Fruit fly (Drosophila melanogaster) whole organism, embryonic: ENCODE data around the gene Tim17a2.

ENCODE experiments used
- Atf6 ChIP-seq: fragments of 200-800 bp; sonication (Bioruptor generic); IDR thresholded peaks from 2 replicates; pipeline ENCODE4 v1.3.6; 2022; ENCODE audit warnings: missing biosample characterization, missing genetic modification characterization
- CG10431 ChIP-seq: fragments of 200-800 bp; sonication (Bioruptor generic); optimal IDR thresholded peaks from 3 replicates; lab custom pipeline; 2018; ENCODE audit warnings: missing biosample characterization, mild to moderate bottlenecking, missing genetic modification characterization
- CG11093 ChIP-seq: fragments of 200-800 bp; sonication (Bioruptor generic); IDR thresholded peaks from 3 replicates; pipeline ENCODE4 v1.3.6; 2022; ENCODE audit warnings: missing biosample characterization, missing genetic modification characterization
- CG11247 ChIP-seq: fragments of 200-800 bp; sonication (Bioruptor generic); IDR thresholded peaks from 2 replicates; pipeline ENCODE4 v1.3.6; 2022; ENCODE audit warnings: missing biosample characterization, missing genetic modification characterization
- CG11723 ChIP-seq: fragments of 200-800 bp; sonication (Bioruptor generic); optimal IDR thresholded peaks from 2 replicates; lab custom pipeline; 2017; ENCODE audit warnings: missing biosample characterization, mild to moderate bottlenecking, missing genetic modification characterization
- CG12299 ChIP-seq: fragments of 200-800 bp; sonication (Bioruptor generic); optimal IDR thresholded peaks from 2 replicates; lab custom pipeline; 2018; ENCODE audit warnings: missing biosample characterization, mild to moderate bottlenecking, missing genetic modification characterization
- CG13296 ChIP-seq: fragments of 200-800 bp; sonication (Bioruptor generic); optimal IDR thresholded peaks from 3 replicates; lab custom pipeline; 2018; ENCODE audit warnings: missing biosample characterization, mild to moderate bottlenecking, missing genetic modification characterization
- CG15011 ChIP-seq: fragments of 200-800 bp; sonication (Bioruptor generic); optimal IDR thresholded peaks from 3 replicates; lab custom pipeline; 2018; ENCODE audit warnings: missing biosample characterization, mild to moderate bottlenecking, missing genetic modification characterization
- CG15514 ChIP-seq: fragments of 200-800 bp; sonication (Bioruptor generic); optimal IDR thresholded peaks from 3 replicates; lab custom pipeline; 2017; ENCODE audit warnings: missing biosample characterization, missing genetic modification characterization, mild to moderate bottlenecking, moderate library complexity, missing genetic modification reagents
- CG17361 ChIP-seq: fragments of 200-800 bp; sonication (Bioruptor generic); IDR thresholded peaks from 3 replicates; pipeline ENCODE4 v1.3.6; 2022; ENCODE audit warnings: missing biosample characterization, missing genetic modification characterization
- CG17568 ChIP-seq: fragments of 200-800 bp; sonication (Bioruptor generic); optimal IDR thresholded peaks from 2 replicates; lab custom pipeline; 2018; ENCODE audit warnings: missing biosample characterization, mild to moderate bottlenecking, missing genetic modification characterization, moderate library complexity
- CG17912 ChIP-seq: fragments of 200-800 bp; sonication (Bioruptor generic); optimal IDR thresholded peaks from 2 replicates; lab custom pipeline; 2018; ENCODE audit warnings: missing biosample characterization, mild to moderate bottlenecking, missing genetic modification characterization
- CG1792 ChIP-seq: fragments of 200-800 bp; sonication (Bioruptor generic); optimal IDR thresholded peaks from 2 replicates; lab custom pipeline; 2016; ENCODE audit warnings: missing biosample characterization, missing genetic modification characterization
- CG2712 ChIP-seq: fragments of 200-800 bp; optimal IDR thresholded peaks from 3 replicates; lab custom pipeline; 2019; ENCODE audit warnings: missing biosample characterization, mild to moderate bottlenecking, missing genetic modification characterization, moderate library complexity
- CG31224 ChIP-seq: fragments of 200-800 bp; sonication (Bioruptor generic); IDR thresholded peaks from 2 replicates; pipeline ENCODE4 v1.3.6; 2022; ENCODE audit warnings: missing biosample characterization, missing genetic modification characterization
- CG31365 ChIP-seq: fragments of 200-800 bp; sonication (Bioruptor generic); optimal IDR thresholded peaks from 2 replicates; lab custom pipeline; 2018; ENCODE audit warnings: missing biosample characterization, mild to moderate bottlenecking, missing genetic modification characterization
- CG32767 ChIP-seq: fragments of 200-800 bp; sonication (Bioruptor generic); IDR thresholded peaks from 2 replicates; pipeline ENCODE4 v1.3.6; 2022; ENCODE audit warnings: missing biosample characterization, missing genetic modification characterization
- CG33557 ChIP-seq: fragments of 200-800 bp; sonication (Bioruptor generic); optimal IDR thresholded peaks from 2 replicates; lab custom pipeline; 2019; ENCODE audit warnings: missing biosample characterization, mild to moderate bottlenecking, missing genetic modification characterization, moderate library complexity
- CG4282 ChIP-seq: fragments of 200-800 bp; sonication (Bioruptor generic); optimal IDR thresholded peaks from 2 replicates; lab custom pipeline; 2016; ENCODE audit warnings: missing biosample characterization, missing genetic modification characterization
- CG4820 ChIP-seq: fragments of 200-800 bp; sonication (Bioruptor generic); optimal IDR thresholded peaks from 3 replicates; lab custom pipeline; 2016; ENCODE audit warnings: missing biosample characterization, missing genetic modification characterization
- CG5180 ChIP-seq: fragments of 200-800 bp; sonication (Bioruptor generic); optimal IDR thresholded peaks from 3 replicates; lab custom pipeline; 2017; ENCODE audit warnings: missing biosample characterization, missing genetic modification characterization, mild to moderate bottlenecking, moderate library complexity, missing genetic modification reagents
- CG6683 ChIP-seq: fragments of 200-800 bp; sonication (Bioruptor generic); optimal IDR thresholded peaks from 2 replicates; lab custom pipeline; 2017; ENCODE audit warnings: missing biosample characterization, mild to moderate bottlenecking, missing genetic modification characterization, missing genetic modification reagents
- CG7357 ChIP-seq: fragments of 200-800 bp; sonication (Bioruptor generic); IDR thresholded peaks from 3 replicates; pipeline ENCODE4 v1.3.6; 2022; ENCODE audit warnings: missing biosample characterization, missing genetic modification characterization
- CG7987 ChIP-seq: fragments of 200-800 bp; sonication (Bioruptor generic); optimal IDR thresholded peaks from 2 replicates; lab custom pipeline; 2018; ENCODE audit warnings: missing biosample characterization, mild to moderate bottlenecking, missing genetic modification characterization, moderate library complexity
- CG8924 ChIP-seq: fragments of 200-800 bp; optimal IDR thresholded peaks from 3 replicates; lab custom pipeline; 2019; ENCODE audit warnings: missing biosample characterization, mild to moderate bottlenecking, missing genetic modification characterization, moderate library complexity
- CG9932 ChIP-seq: fragments of 200-800 bp; sonication (Bioruptor generic); IDR thresholded peaks from 2 replicates; pipeline ENCODE4 v1.3.6; 2022; ENCODE audit warnings: missing biosample characterization, missing genetic modification characterization
- D19A ChIP-seq: fragments of 200-800 bp; optimal IDR thresholded peaks from 3 replicates; lab custom pipeline; 2019; ENCODE audit warnings: missing biosample characterization, mild to moderate bottlenecking, missing genetic modification characterization, moderate library complexity
- Doc2 ChIP-seq: fragments of 200-800 bp; sonication (Bioruptor generic); IDR thresholded peaks from 2 replicates; pipeline ENCODE4 v1.3.6; 2022; ENCODE audit warnings: missing biosample characterization, missing genetic modification characterization
- Dref ChIP-seq: fragments of 200-800 bp; sonication (Bioruptor generic); IDR thresholded peaks from 2 replicates; pipeline ENCODE4 v1.3.6; 2022; ENCODE audit warnings: missing biosample characterization, missing genetic modification characterization
- Elba2 ChIP-seq: fragments of 200-800 bp; sonication (Bioruptor generic); optimal IDR thresholded peaks from 3 replicates; lab custom pipeline; 2016; ENCODE audit warnings: missing biosample characterization, missing genetic modification characterization
- HLHmδ ChIP-seq: fragments of 200-800 bp; sonication (Bioruptor generic); optimal IDR thresholded peaks from 2 replicates; lab custom pipeline; 2018; ENCODE audit warnings: missing biosample characterization, mild to moderate bottlenecking, missing genetic modification characterization, moderate library complexity
- MESR4 ChIP-seq: fragments of 200-800 bp; sonication (Bioruptor generic); optimal IDR thresholded peaks from 2 replicates; lab custom pipeline; 2018; ENCODE audit warnings: missing biosample characterization, mild to moderate bottlenecking, missing genetic modification characterization, moderate library complexity
- Optix ChIP-seq: fragments of 200-800 bp; sonication (Bioruptor generic); IDR thresholded peaks from 3 replicates; pipeline ENCODE4 v1.3.6; 2022; ENCODE audit warnings: missing biosample characterization, missing genetic modification characterization
- PHDP ChIP-seq: fragments of 200-800 bp; sonication (Bioruptor generic); optimal IDR thresholded peaks from 3 replicates; lab custom pipeline; 2018; ENCODE audit warnings: missing biosample characterization, mild to moderate bottlenecking, missing genetic modification characterization, moderate library complexity
- Rx ChIP-seq: fragments of 200-800 bp; sonication (Bioruptor generic); IDR thresholded peaks from 2 replicates; pipeline ENCODE4 v1.3.6; 2022; ENCODE audit warnings: missing biosample characterization, missing genetic modification characterization
- Usf ChIP-seq: fragments of 200-800 bp; sonication (Bioruptor generic); optimal IDR thresholded peaks from 2 replicates; lab custom pipeline; 2017; ENCODE audit warnings: missing genotype, missing biosample characterization, missing genetic modification characterization
- Xrp1 ChIP-seq: fragments of 200-800 bp; sonication (Bioruptor generic); IDR thresholded peaks from 2 replicates; pipeline ENCODE4 v1.3.6; 2022; ENCODE audit warnings: missing biosample characterization, missing genetic modification characterization
- cg ChIP-seq: fragments of 200-800 bp; sonication (Bioruptor generic); optimal IDR thresholded peaks from 3 replicates; lab custom pipeline; 2019; ENCODE audit warnings: missing biosample characterization, mild to moderate bottlenecking, missing genetic modification characterization, moderate library complexity
- fd64A ChIP-seq: fragments of 200-800 bp; sonication (Bioruptor generic); optimal IDR thresholded peaks from 3 replicates; lab custom pipeline; 2018; ENCODE audit warnings: missing biosample characterization, mild to moderate bottlenecking, missing genetic modification characterization
- jumu ChIP-seq: fragments of 200-800 bp; sonication (Bioruptor generic); optimal IDR thresholded peaks from 3 replicates; lab custom pipeline; 2016; ENCODE audit warnings: missing biosample characterization, missing genetic modification characterization
- lab ChIP-seq: fragments of 200-800 bp; sonication (Bioruptor generic); optimal IDR thresholded peaks from 3 replicates; lab custom pipeline; 2017; ENCODE audit warnings: missing biosample characterization, missing genetic modification characterization, mild to moderate bottlenecking, moderate library complexity, missing genetic modification reagents
- odd ChIP-seq: fragments of 200-800 bp; sonication (Bioruptor generic); optimal IDR thresholded peaks from 2 replicates; lab custom pipeline; 2017; ENCODE audit warnings: missing biosample characterization, mild to moderate bottlenecking, missing genetic modification characterization
- pnt ChIP-seq: fragments of 200-800 bp; sonication (Bioruptor generic); optimal IDR thresholded peaks from 3 replicates; lab custom pipeline; 2016; ENCODE audit warnings: missing biosample characterization, missing genetic modification characterization
- run ChIP-seq: fragments of 200-800 bp; sonication (Bioruptor generic); optimal IDR thresholded peaks from 3 replicates; lab custom pipeline; 2018; ENCODE audit warnings: missing biosample characterization, mild to moderate bottlenecking, missing genetic modification characterization
- seq ChIP-seq: fragments of 200-800 bp; sonication (Bioruptor generic); IDR thresholded peaks from 2 replicates; pipeline ENCODE4 v1.3.6; 2022; ENCODE audit warnings: missing biosample characterization, missing genetic modification characterization
- so ChIP-seq: fragments of 200-800 bp; sonication (Bioruptor generic); IDR thresholded peaks from 3 replicates; pipeline ENCODE4 v1.3.6; 2022; ENCODE audit warnings: missing biosample characterization, missing genetic modification characterization
- sug ChIP-seq: fragments of 200-800 bp; optimal IDR thresholded peaks from 2 replicates; lab custom pipeline; 2019; ENCODE audit warnings: missing biosample characterization, mild to moderate bottlenecking, missing genetic modification characterization, moderate library complexity
- tna ChIP-seq: fragments of 200-800 bp; sonication (Bioruptor generic); IDR thresholded peaks from 2 replicates; pipeline ENCODE4 v1.3.6; 2022; ENCODE audit warnings: missing biosample characterization, missing genetic modification characterization; ENCODE audit not compliant: partially characterized antibody
- zf30C ChIP-seq: fragments of 200-800 bp; sonication (Bioruptor generic); optimal IDR thresholded peaks from 3 replicates; lab custom pipeline; 2018; ENCODE audit warnings: missing biosample characterization, mild to moderate bottlenecking, missing genetic modification characterization

The Tim17a2 gene

DNA sequence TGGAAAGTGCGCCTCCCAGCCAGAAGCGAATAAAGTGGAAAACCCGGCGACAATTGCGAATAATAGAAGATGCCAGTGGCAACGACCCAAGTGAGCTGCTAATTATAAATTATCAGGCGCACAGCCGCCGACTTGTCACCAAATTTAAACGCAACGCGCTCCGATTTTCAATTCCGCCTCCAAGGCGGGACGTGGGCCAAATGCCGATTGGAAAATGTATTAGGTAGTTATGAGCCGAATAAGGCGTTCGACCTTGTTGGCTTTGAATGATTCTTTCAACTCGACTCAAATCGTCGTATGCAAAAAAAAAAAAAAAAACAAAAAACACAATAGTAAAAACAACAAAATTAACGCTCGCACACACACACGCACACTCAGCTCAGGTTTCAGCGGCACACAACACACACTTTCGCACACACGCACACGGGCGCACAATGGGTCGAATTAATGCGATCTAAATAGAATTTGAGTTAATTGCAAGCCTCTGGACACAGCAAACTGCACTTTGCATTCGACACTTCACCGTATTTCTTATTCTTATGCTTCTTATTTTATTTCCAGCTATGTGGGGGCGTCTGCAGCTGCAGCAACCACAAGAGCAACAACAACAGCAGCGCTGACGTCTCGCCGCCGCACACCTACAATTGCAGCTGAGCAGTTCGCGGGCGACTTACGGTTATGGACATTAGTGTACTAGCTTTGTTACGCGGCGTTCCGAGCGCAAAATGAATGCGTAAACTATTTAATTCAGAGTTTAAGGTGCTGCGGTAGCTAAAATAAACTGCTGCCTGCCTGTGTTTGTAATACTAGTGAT lies 30.9 kb downstream of the Tim17a2 start (continued):
- TF ChIP-seq CG10431 (GFP tag; lab: Kevin White, UChicago): no peak
- no peak for TF ChIP-seq CG31365
- TF ChIP-seq CG4820 (GFP tag; lab: Kevin White, UChicago): no peak
- peak; percentile 17 for TF ChIP-seq Elba2
- no peak for TF ChIP-seq CG11723 (GFP tag; lab: Kevin White, UChicago)
- no peak for TF ChIP-seq CG1792 (GFP tag; lab: Kevin White, UChicago)
- peak; percentile 21; the same call in 1 of the 3 replicates for TF ChIP-seq so (GFP tag; lab: Robert Waterston, UW)
- no peak for TF ChIP-seq odd
- TF ChIP-seq MESR4 (GFP tag; lab: Kevin White, UChicago): peak; percentile 84
- TF ChIP-seq seq (GFP tag; lab: Robert Waterston, UW): no peak
- TF ChIP-seq CG11247: no peak
- TF ChIP-seq CG13296: peak; percentile 19
- no peak for TF ChIP-seq CG15514 (GFP tag; lab: Kevin White, UChicago)
- TF ChIP-seq CG5180 (GFP tag; lab: Kevin White, UChicago): no peak
- peak; percentile 78 for TF ChIP-seq cg (GFP tag; lab: Kevin White, UChicago)
- 0 out of 2 replicates have a peak, but pooled peaks have one; percentile 10 for TF ChIP-seq tna (GFP tag; lab: Robert Waterston, UW)
- TF ChIP-seq CG31224 (GFP tag; lab: Robert Waterston, UW): peak; percentile 71
- no peak for TF ChIP-seq zf30C (GFP tag; lab: Kevin White, UChicago)
- TF ChIP-seq Doc2: no peak

dm6 chr3R:5229458-5229857 lies 33.0 kb downstream of the Tim17a2 start:
- TF ChIP-seq fd64A (peak; percentile 4), CG32767 (no peak), Usf (GFP tag; lab: Kevin White, UChicago) (no peak), CG17361 (GFP tag; lab: Robert Waterston, UW) (no peak), sug (tag; lab: Kevin White, UChicago) (peak; percentile 12), HLHmδ (GFP tag; lab: Kevin White, UChicago) (peak; percentile 11), CG17912 (GFP tag; lab: Kevin White, UChicago) (no peak), PHDP (tag; lab: Kevin White, UChicago) (no peak), CG7357 (GFP tag; lab: Robert Waterston, UW) (no peak), CG7987 (GFP tag; lab: Kevin White, UChicago) (no peak), Dref (no peak), Xrp1 (GFP tag; lab: Robert Waterston, UW) (peak; percentile 21; the same call in 1 of the 2 replicates), CG2712 (peak; percentile 47), CG33557 (no peak), pnt (GFP tag; lab: Kevin White, UChicago) (no peak), CG9932 (GFP tag; lab: Robert Waterston, UW) (no peak), CG17568 (GFP tag; lab: Kevin White, UChicago) (no peak), jumu (GFP tag; lab: Kevin White, UChicago) (no peak), Optix (GFP tag; lab: Robert Waterston, UW) (no peak), CG4282 (GFP tag; lab: Kevin White, UChicago) (no peak), CG6683 (GFP tag; lab: Kevin White, UChicago) (no peak), CG8924 (tag; lab: Kevin White, UChicago) (no peak), CG15011 (GFP tag; lab: Kevin White, UChicago) (no peak), CG11093 (GFP tag; lab: Robert Waterston, UW) (no peak), Rx (GFP tag; lab: Robert Waterston, UW) (no peak), run (tag; lab: Kevin White, UChicago) (no peak), D19A (no peak), Doc2 (no peak), Atf6 (GFP tag; lab: Robert Waterston, UW) (no peak), CG12299 (tag; lab: Kevin White, UChicago) (no peak), lab (peak; percentile 23), tna (GFP tag; lab: Robert Waterston, UW) (no peak)
